Worm (Caenorhabditis elegans) whole organism, midembryonic: ENCODE measurements around the gene C43F9.11.

Source experiments
- T22C8.4 ChIP-seq: fragments of 200-800 bp; sonication (Bioruptor generic); IDR thresholded peaks from 2 replicates; pipeline ENCODE4 v1.3.6; 2022; ENCODE audit warnings: missing genetic modification characterization, missing compliant biosample characterization
- cog-1 ChIP-seq: sonication (generic microtip); optimal IDR thresholded peaks from 2 replicates; lab custom pipeline; 2016; ENCODE audit warnings: missing genetic modification characterization, missing compliant biosample characterization
- flt-1 ChIP-seq: fragments of 200-800 bp; sonication (Bioruptor generic); IDR thresholded peaks from 2 replicates; pipeline ENCODE4 v1.3.6; 2022; ENCODE audit warnings: missing genetic modification characterization, missing compliant biosample characterization
- klf-2 ChIP-seq: fragments of 200-800 bp; sonication (Bioruptor generic); conservative IDR thresholded peaks from 2 replicates; pipeline ENCODE4 v1.3.6; 2022; ENCODE audit warnings: missing genetic modification reagents, missing genetic modification characterization, missing compliant biosample characterization
- med-1 ChIP-seq: sonication (generic microtip); optimal IDR thresholded peaks from 2 replicates; lab custom pipeline; 2017; ENCODE audit warnings: missing genetic modification characterization, mild to moderate bottlenecking, missing compliant biosample characterization, antibody characterized with exemption, missing genetic modification reagents; ENCODE audit not compliant: insufficient read depth
- ref-1 ChIP-seq: fragments of 200-800 bp; sonication (Bioruptor generic); conservative IDR thresholded peaks from 2 replicates; pipeline ENCODE4 v1.3.6; 2022; ENCODE audit warnings: missing genetic modification reagents, missing genetic modification characterization, missing compliant biosample characterization
- tab-1 ChIP-seq: fragments of 200-800 bp; sonication (Bioruptor generic); IDR thresholded peaks from 2 replicates; pipeline ENCODE4 v1.3.6; 2022; ENCODE audit warnings: missing genetic modification characterization, missing compliant biosample characterization
- ztf-23 ChIP-seq: fragments of 200-800 bp; sonication (Bioruptor generic); IDR thresholded peaks from 2 replicates; pipeline ENCODE4 v1.3.6; 2022; ENCODE audit warnings: missing genetic modification reagents, missing genetic modification characterization, missing compliant biosample characterization
- ztf-29 ChIP-seq: fragments of 200-800 bp; sonication (Bioruptor generic); IDR thresholded peaks from 2 replicates; pipeline ENCODE4 v1.3.6; 2022; ENCODE audit warnings: missing genetic modification reagents, missing genetic modification characterization, missing compliant biosample characterization

Gene C43F9.11

DNA sequence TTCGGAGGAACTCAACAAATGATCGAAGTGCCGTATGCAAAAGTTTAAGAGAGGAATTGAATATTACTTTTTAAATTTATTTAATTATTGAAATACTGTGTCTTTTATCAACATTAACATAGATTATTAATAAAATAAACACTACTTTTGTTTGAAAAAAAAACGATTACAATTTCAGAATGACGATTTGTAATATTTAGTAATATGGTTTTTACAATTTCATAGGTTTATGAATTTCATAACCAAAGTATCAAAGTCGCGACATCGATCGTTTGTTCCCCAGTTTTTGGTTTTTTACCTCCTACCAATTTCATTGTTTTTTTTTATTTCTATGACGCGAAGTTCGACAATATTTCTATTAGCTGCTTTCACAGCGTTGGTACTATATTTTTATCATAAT, 3.4 kb downstream of the C43F9.11 start, which contains the start of gene R09H10.1:
R09H10.1 (plus strand) TSS at position 301 of the 400 bp plus-strand sequence.
- no peak for TF ChIP-seq ztf-29

DNA sequence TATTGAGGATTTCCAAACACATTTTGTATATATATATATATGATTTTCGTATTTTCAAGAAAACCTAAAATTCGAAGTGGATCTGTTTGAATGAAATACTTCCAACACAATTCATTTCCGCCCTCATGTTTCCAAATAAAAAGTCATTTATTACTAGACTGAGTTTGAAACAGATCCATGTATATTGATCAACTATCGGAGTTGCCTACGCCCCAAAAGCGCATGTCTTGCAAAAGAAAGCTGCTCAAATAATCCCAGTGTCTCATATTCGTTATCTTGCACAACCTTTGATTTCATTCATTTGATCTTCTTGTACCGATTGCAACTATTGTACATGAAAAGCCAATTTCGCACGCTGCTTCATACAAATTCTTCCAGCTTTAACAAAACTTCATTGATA, 6.0 kb downstream of the C43F9.11 start, which contains the start of gene R09H10.2:
R09H10.2 (plus strand) TSS at position 301 of the 400 bp plus-strand sequence.
- TF ChIP-seq ref-1 (GFP tag; lab: Robert Waterston, UW) (no peak), ztf-23 (no peak), tab-1 (GFP tag; lab: Robert Waterston, UW) (no peak), flt-1 (GFP tag; lab: Robert Waterston, UW) (no peak), ztf-29 (no peak), med-1 (GFP tag; lab: Kevin White, UChicago) (no peak), T22C8.4 (GFP tag; lab: Robert Waterston, UW) (no peak), cog-1 (tag; lab: Kevin White, UChicago) (no peak), klf-2 (GFP tag; lab: Robert Waterston, UW) (no peak)

DNA sequence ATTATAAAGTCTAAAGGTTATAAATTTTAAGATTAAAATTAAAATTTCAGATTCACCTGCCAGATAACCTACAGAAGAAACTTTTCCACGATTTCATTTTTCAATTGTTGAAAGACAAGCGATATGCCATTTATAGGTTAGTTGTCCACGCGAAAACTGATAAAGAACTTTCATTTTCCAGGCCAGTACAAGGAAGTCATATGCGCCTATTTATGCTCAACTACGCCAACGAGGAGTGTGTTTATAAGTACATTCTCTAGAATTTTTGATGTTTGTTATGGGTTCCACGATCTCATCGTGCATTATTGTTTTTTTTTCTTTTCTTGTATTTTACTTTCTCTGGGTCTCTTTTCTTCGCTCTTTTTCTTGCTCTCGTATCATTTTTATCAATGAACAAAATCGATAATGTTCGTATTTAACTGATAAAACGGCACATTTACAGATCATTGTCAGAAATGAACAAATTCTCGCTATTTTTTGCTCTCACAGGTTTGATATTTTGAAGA, 10.0 kb downstream of the C43F9.11 start, which contains the start of gene R09H10.3:
R09H10.3 (plus strand) TSS at position 456 of the 506 bp plus-strand sequence.
- TF ChIP-seq med-1 (GFP tag; lab: Kevin White, UChicago) (no peak), T22C8.4 (GFP tag; lab: Robert Waterston, UW) (no peak), flt-1 (GFP tag; lab: Robert Waterston, UW) (no peak), cog-1 (tag; lab: Kevin White, UChicago) (no peak), ref-1 (GFP tag; lab: Robert Waterston, UW) (no peak), ztf-29 (no peak), klf-2 (GFP tag; lab: Robert Waterston, UW) (no peak), ztf-23 (no peak)

DNA sequence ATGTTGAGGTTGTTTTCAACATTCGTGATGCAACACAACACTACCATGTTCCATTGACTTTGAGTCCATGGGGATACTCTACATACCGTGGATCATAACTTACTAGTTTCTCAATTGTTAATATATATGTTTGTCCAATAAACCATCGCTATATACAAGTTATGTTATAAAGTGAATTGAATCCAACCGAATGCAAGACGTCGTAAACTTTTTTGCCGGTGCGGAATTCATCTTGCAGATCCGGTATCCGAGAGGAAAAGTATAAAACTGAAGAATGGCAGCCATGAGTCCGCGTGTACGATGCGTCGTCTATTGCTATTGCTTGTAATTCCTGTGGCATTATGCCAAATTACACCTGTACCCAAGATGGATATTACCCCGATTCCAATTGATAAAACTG, 11.7 kb downstream of the C43F9.11 start, which contains the start of gene R09H10.6:
R09H10.6 (plus strand) TSS at position 301 of the 400 bp plus-strand sequence.
- TF ChIP-seq flt-1 (GFP tag; lab: Robert Waterston, UW): no peak
- TF ChIP-seq med-1 (GFP tag; lab: Kevin White, UChicago): no peak
- TF ChIP-seq T22C8.4 (GFP tag; lab: Robert Waterston, UW): no peak
- no peak for TF ChIP-seq cog-1 (tag; lab: Kevin White, UChicago)
- no peak for TF ChIP-seq ref-1 (GFP tag; lab: Robert Waterston, UW)
- TF ChIP-seq ztf-29: no peak
- TF ChIP-seq klf-2 (GFP tag; lab: Robert Waterston, UW): no peak
- no peak for TF ChIP-seq ztf-23
- no peak for TF ChIP-seq tab-1 (GFP tag; lab: Robert Waterston, UW)

DNA sequence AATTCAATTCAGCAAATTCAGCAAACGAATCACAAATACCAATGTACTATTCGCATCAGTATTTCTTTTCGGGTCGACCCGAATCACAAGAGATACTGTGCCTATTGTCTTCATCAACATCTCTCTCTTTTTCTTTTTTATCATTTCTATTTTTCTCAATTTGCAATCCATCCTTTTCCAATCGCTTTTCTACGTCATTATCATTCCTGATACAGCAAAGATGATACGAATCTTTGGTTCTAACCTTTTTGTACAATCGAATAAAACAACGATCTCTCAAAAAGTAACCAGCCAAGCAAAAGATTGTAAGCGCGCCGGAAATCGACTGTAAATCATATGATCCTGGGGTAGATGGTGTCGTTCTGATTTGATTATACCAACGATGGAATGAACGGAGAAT, 13.3 kb downstream of the C43F9.11 start:
- TF ChIP-seq ztf-23: no peak
- TF ChIP-seq cog-1 (tag; lab: Kevin White, UChicago): no peak
- TF ChIP-seq flt-1 (GFP tag; lab: Robert Waterston, UW): no peak
- no peak for TF ChIP-seq ref-1 (GFP tag; lab: Robert Waterston, UW)
- TF ChIP-seq med-1 (GFP tag; lab: Kevin White, UChicago): no peak
- TF ChIP-seq T22C8.4 (GFP tag; lab: Robert Waterston, UW): no peak
- TF ChIP-seq ztf-29: no peak
- TF ChIP-seq klf-2 (GFP tag; lab: Robert Waterston, UW): no peak
- no peak for TF ChIP-seq tab-1 (GFP tag; lab: Robert Waterston, UW)

DNA sequence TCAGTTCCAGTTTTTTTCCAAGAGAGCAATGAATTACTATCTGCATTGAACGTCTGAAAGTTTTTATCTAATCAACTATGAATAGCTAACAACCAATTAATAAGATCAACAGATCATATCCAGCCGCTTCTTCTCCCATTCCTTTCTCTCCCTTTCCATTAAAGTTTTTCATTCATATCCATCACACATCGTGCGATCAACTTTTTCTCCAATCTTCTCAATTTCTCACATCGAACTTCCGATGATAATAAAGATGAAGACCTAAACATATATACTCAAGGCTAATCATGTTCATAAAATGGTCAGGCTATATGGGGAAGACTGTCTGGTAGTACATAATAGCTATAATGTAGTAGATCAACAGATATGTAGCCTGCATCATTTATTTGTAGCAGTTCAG, 15.7 kb downstream of the C43F9.11 start:
- TF ChIP-seq ref-1 (GFP tag; lab: Robert Waterston, UW) (no peak), med-1 (GFP tag; lab: Kevin White, UChicago) (no peak), ztf-29 (no peak), tab-1 (GFP tag; lab: Robert Waterston, UW) (no peak), T22C8.4 (GFP tag; lab: Robert Waterston, UW) (no peak), klf-2 (GFP tag; lab: Robert Waterston, UW) (no peak), flt-1 (GFP tag; lab: Robert Waterston, UW) (no peak), cog-1 (tag; lab: Kevin White, UChicago) (no peak), ztf-23 (no peak)

DNA sequence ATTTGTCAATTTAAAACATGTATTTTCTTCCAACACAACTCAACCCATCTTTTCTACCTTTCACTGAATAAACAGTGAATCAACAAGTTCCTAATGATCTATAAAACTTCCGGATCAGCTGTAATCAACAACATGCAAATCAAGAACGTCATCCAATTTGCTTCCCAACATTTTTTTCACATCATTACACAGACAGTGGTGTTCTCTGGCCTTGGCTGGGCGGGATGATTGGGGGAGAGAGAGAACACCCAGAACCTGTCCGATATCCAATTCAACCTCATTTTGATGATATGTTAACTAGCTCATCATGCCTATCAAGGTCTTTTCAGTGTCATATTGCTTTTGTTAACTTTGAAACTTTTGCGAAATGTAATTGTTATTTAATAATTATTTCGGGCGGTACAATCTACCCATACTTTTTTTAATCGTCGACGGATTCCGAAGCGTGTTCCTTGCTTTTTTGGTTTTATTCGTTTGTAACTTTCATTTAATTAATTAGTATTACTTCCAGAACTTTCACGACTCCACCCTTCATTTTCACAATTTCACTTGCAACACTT, 18.4 kb downstream of the C43F9.11 start, which contains the start of gene ptr-14:
ptr-14 (plus strand) TSS at position 510 of the 560 bp plus-strand sequence.
- TF ChIP-seq flt-1 (GFP tag; lab: Robert Waterston, UW): no peak
- no peak for TF ChIP-seq ztf-29
- TF ChIP-seq cog-1 (tag; lab: Kevin White, UChicago): no peak
- no peak for TF ChIP-seq tab-1 (GFP tag; lab: Robert Waterston, UW)
- no peak for TF ChIP-seq klf-2 (GFP tag; lab: Robert Waterston, UW)
- TF ChIP-seq ref-1 (GFP tag; lab: Robert Waterston, UW): no peak
- TF ChIP-seq med-1 (GFP tag; lab: Kevin White, UChicago): no peak
- TF ChIP-seq T22C8.4 (GFP tag; lab: Robert Waterston, UW): no peak
- no peak for TF ChIP-seq ztf-23

DNA sequence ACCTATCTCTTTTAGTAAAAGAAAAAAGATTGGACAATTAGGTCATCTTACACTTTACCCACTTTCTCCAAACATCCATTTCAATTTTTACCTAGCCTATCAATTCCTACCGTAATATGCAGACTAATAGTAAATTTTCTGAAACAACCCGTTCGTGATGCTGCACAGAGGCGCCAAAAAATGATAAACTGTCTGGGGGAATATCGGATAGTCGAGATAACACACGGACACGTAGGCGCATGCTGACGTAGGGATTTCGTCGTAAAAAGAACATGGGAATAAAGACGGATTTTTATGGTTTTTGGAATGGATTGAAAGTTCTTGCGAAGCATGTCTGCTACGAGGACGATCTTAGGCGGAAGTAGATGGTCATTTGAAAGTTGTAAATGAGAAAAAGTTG, 19.8 kb downstream of the C43F9.11 start:
- no peak for TF ChIP-seq ref-1 (GFP tag; lab: Robert Waterston, UW)
- no peak for TF ChIP-seq med-1 (GFP tag; lab: Kevin White, UChicago)
- TF ChIP-seq T22C8.4 (GFP tag; lab: Robert Waterston, UW): no peak
- TF ChIP-seq tab-1 (GFP tag; lab: Robert Waterston, UW): no peak
- TF ChIP-seq flt-1 (GFP tag; lab: Robert Waterston, UW): no peak
- TF ChIP-seq ztf-29: no peak
- no peak for TF ChIP-seq cog-1 (tag; lab: Kevin White, UChicago)
- TF ChIP-seq ztf-23: no peak
- TF ChIP-seq klf-2 (GFP tag; lab: Robert Waterston, UW): no peak

DNA sequence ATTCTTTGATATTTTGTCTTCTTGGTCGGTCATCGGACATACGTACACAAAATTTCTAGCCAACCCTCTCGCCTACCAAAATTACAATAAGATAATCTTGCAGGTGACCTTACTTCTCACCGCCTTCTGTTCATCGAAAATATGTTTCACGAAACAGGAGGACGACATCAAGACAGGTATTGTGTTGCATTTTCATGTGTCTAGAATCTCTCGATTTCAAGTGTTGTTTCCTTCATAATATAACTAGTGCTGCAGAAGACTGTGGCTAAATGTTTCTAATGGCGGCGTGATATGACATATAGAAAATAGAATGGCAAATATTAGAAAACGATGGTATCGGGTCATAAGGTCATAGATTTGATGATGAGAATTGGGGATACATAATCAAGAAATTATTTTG, 20.5 kb downstream of the C43F9.11 start:
- TF ChIP-seq ztf-29 (no peak), T22C8.4 (GFP tag; lab: Robert Waterston, UW) (no peak), cog-1 (tag; lab: Kevin White, UChicago) (no peak), flt-1 (GFP tag; lab: Robert Waterston, UW) (no peak), tab-1 (GFP tag; lab: Robert Waterston, UW) (no peak), klf-2 (GFP tag; lab: Robert Waterston, UW) (no peak), ref-1 (GFP tag; lab: Robert Waterston, UW) (no peak)
